Worm (Caenorhabditis elegans): ENCODE measurements around the gene F58A6.5.

DNA sequence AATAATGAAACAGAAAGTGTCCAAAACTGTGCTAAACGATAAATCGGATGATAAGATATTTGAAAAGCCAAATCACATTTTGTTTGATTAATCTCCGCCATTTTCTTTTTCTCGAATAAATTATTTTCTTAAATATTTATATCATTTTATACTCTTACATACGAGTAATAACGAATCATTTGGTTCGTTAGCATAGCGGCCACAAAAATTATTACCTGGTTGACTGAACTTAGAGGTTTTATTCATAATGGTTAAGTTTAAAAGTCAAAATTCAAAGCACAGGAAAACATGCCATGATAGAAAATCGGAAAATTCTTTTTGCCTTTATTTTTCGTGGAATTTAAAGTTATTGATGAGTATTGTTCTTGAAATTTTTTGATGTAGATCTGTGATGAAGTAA is 15.0 kb upstream of the F58A6.5 start, which contains the start of gene srb-5:
- TF ChIP-seq ceh-82 (tag; optimal IDR thresholded peaks at IDR 0.05) (no peak), lir-3 (tag; optimal IDR thresholded peaks at IDR 0.05; ENCODE audit: poor library complexity) (no peak), mdl-1 (tag; optimal IDR thresholded peaks at IDR 0.05) (no peak), dpl-1 (GFP tag; optimal IDR thresholded peaks at IDR 0.05) (no peak)

Data from whole organism, L1 larva.